Fruit fly (Drosophila melanogaster) whole organism, embryonic: ENCODE data around the gene CG42449.

Experiments
- Asciz ChIP-seq: fragments of 200-800 bp; sonication (Bioruptor generic); optimal IDR thresholded peaks from 2 replicates; lab custom pipeline; 2017; ENCODE audit warnings: missing biosample characterization, mild to moderate bottlenecking, missing genetic modification characterization, missing genetic modification reagents
- BtbVII ChIP-seq: fragments of 200-800 bp; sonication (Bioruptor generic); optimal IDR thresholded peaks from 3 replicates; lab custom pipeline; 2017; ENCODE audit warnings: missing biosample characterization, mild to moderate bottlenecking, missing genetic modification characterization
- CG10147 ChIP-seq: fragments of 200-800 bp; sonication (Bioruptor generic); optimal IDR thresholded peaks from 2 replicates; lab custom pipeline; 2019; ENCODE audit warnings: missing biosample characterization, mild to moderate bottlenecking, missing genetic modification characterization, moderate library complexity
- CG10654 ChIP-seq: fragments of 200-800 bp; sonication (Bioruptor generic); optimal IDR thresholded peaks from 2 replicates; lab custom pipeline; 2016; ENCODE audit warnings: missing biosample characterization, missing genetic modification characterization
- CG13296 ChIP-seq: fragments of 200-800 bp; sonication (Bioruptor generic); optimal IDR thresholded peaks from 3 replicates; lab custom pipeline; 2018; ENCODE audit warnings: missing biosample characterization, mild to moderate bottlenecking, missing genetic modification characterization
- CG13775 ChIP-seq: fragments of 200-800 bp; sonication (Bioruptor generic); optimal IDR thresholded peaks from 3 replicates; lab custom pipeline; 2017; ENCODE audit warnings: missing biosample characterization, mild to moderate bottlenecking, missing genetic modification characterization
- CG15601 ChIP-seq: fragments of 200-800 bp; sonication (Bioruptor generic); optimal IDR thresholded peaks from 3 replicates; lab custom pipeline; 2019; ENCODE audit warnings: missing biosample characterization, mild to moderate bottlenecking, missing genetic modification characterization, moderate library complexity
- CG2120 ChIP-seq: fragments of 200-800 bp; sonication (Bioruptor generic); optimal IDR thresholded peaks from 3 replicates; lab custom pipeline; 2016; ENCODE audit warnings: missing biosample characterization, missing genetic modification characterization
- CG2129 ChIP-seq: fragments of 200-800 bp; sonication (Bioruptor generic); IDR thresholded peaks from 2 replicates; pipeline ENCODE4 v1.3.6; 2022; ENCODE audit warnings: missing biosample characterization, missing genetic modification characterization; ENCODE audit not compliant: partially characterized antibody
- CG3065 ChIP-seq: fragments of 200-800 bp; sonication (Bioruptor generic); optimal IDR thresholded peaks from 2 replicates; lab custom pipeline; 2016; ENCODE audit warnings: missing biosample characterization, missing genetic modification characterization
- CG3281 ChIP-seq: fragments of 200-800 bp; sonication (Bioruptor generic); optimal IDR thresholded peaks from 3 replicates; lab custom pipeline; 2017; ENCODE audit warnings: missing biosample characterization, mild to moderate bottlenecking, missing genetic modification characterization
- CG4360 ChIP-seq: fragments of 200-800 bp; sonication (Bioruptor generic); IDR thresholded peaks from 2 replicates; pipeline ENCODE4 v1.3.6; 2022; ENCODE audit warnings: missing biosample characterization, missing genetic modification characterization
- CG6813 ChIP-seq: fragments of 200-800 bp; sonication (Bioruptor generic); optimal IDR thresholded peaks from 2 replicates; lab custom pipeline; 2017; ENCODE audit warnings: missing biosample characterization, missing genetic modification characterization, mild to moderate bottlenecking, moderate library complexity, missing genetic modification reagents
- CG7963 ChIP-seq: fragments of 200-800 bp; sonication (Bioruptor generic); IDR thresholded peaks from 3 replicates; pipeline ENCODE4 v1.3.6; 2022; ENCODE audit warnings: missing biosample characterization, missing genetic modification characterization; ENCODE audit not compliant: partially characterized antibody
- CG9797 ChIP-seq: fragments of 200-800 bp; sonication (Bioruptor generic); optimal IDR thresholded peaks from 3 replicates; lab custom pipeline; 2018; ENCODE audit warnings: missing biosample characterization, mild to moderate bottlenecking, missing genetic modification characterization
- CG9932 ChIP-seq: fragments of 200-800 bp; sonication (Bioruptor generic); IDR thresholded peaks from 2 replicates; pipeline ENCODE4 v1.3.6; 2022; ENCODE audit warnings: missing biosample characterization, missing genetic modification characterization
- D19A ChIP-seq: fragments of 200-800 bp; optimal IDR thresholded peaks from 3 replicates; lab custom pipeline; 2019; ENCODE audit warnings: missing biosample characterization, mild to moderate bottlenecking, missing genetic modification characterization, moderate library complexity
- Dref ChIP-seq: fragments of 200-800 bp; sonication (Bioruptor generic); IDR thresholded peaks from 2 replicates; pipeline ENCODE4 v1.3.6; 2022; ENCODE audit warnings: missing biosample characterization, missing genetic modification characterization
- ERR ChIP-seq: fragments of 200-800 bp; sonication (Bioruptor generic); optimal IDR thresholded peaks from 2 replicates; lab custom pipeline; 2016; ENCODE audit warnings: missing biosample characterization, missing genetic modification characterization
- Kr ChIP-seq: fragments of 200-800 bp; sonication (Bioruptor generic); optimal IDR thresholded peaks from 2 replicates; lab custom pipeline; 2017; ENCODE audit warnings: missing biosample characterization, mild to moderate bottlenecking, missing genetic modification characterization
- Lim3 ChIP-seq: fragments of 200-800 bp; sonication (Bioruptor generic); IDR thresholded peaks from 2 replicates; pipeline ENCODE4 v1.3.6; 2022; ENCODE audit warnings: missing biosample characterization, missing genetic modification characterization
- Lpt ChIP-seq: fragments of >200 bp; optimal IDR thresholded peaks from 2 replicates; lab custom pipeline; 2018; ENCODE audit warnings: missing biosample characterization, missing genetic modification characterization
- Mrtf ChIP-seq: fragments of 200-800 bp; sonication (Bioruptor generic); IDR thresholded peaks from 3 replicates; pipeline ENCODE4 v1.3.6; 2022; ENCODE audit warnings: missing biosample characterization, missing genetic modification characterization
- Myb ChIP-seq: fragments of 200-800 bp; sonication (Bioruptor generic); optimal IDR thresholded peaks from 2 replicates; lab custom pipeline; 2016; ENCODE audit warnings: missing biosample characterization, missing genetic modification characterization
- NC2β ChIP-seq: fragments of 200-800 bp; sonication (Bioruptor generic); optimal IDR thresholded peaks from 2 replicates; lab custom pipeline; 2016; ENCODE audit warnings: missing biosample characterization, missing genetic modification characterization
- Pdp1 ChIP-seq, 2 experiments: fragments of 200-800 bp; sonication (Bioruptor generic); optimal IDR thresholded peaks; 3 replicates each; lab custom pipeline; 2016; ENCODE audit warnings: missing biosample characterization in 2 of 2, missing genetic modification characterization in 2 of 2, mild to moderate bottlenecking in 1 of 2, moderate library complexity in 1 of 2
- Ptx1 ChIP-seq: fragments of 200-800 bp; sonication (Bioruptor generic); IDR thresholded peaks from 2 replicates; pipeline ENCODE4 v1.3.6; 2022; ENCODE audit warnings: missing biosample characterization, missing genetic modification characterization
- Sox100B ChIP-seq: fragments of 200-800 bp; sonication (Bioruptor generic); optimal IDR thresholded peaks from 3 replicates; lab custom pipeline; 2018; ENCODE audit warnings: missing biosample characterization, mild to moderate bottlenecking, missing genetic modification characterization
- Spps ChIP-seq: fragments of 200-800 bp; sonication (Bioruptor generic); optimal IDR thresholded peaks from 2 replicates; lab custom pipeline; 2018; ENCODE audit warnings: missing biosample characterization, mild to moderate bottlenecking, missing genetic modification characterization
- Taf1 ChIP-seq: fragments of 200-800 bp; sonication (Bioruptor generic); IDR thresholded peaks from 2 replicates; pipeline ENCODE4 v1.3.6; 2022; ENCODE audit warnings: missing biosample characterization, missing genetic modification characterization
- ap ChIP-seq: fragments of 200-800 bp; sonication (Bioruptor generic); IDR thresholded peaks from 2 replicates; pipeline ENCODE4 v1.3.6; 2022; ENCODE audit warnings: missing biosample characterization, missing genetic modification characterization
- bigmax ChIP-seq: fragments of 200-800 bp; sonication (Bioruptor generic); optimal IDR thresholded peaks from 2 replicates; lab custom pipeline; 2018; ENCODE audit warnings: missing biosample characterization, mild to moderate bottlenecking, missing genetic modification characterization
- eve ChIP-seq, 2 experiments: fragments of >200 bp; optimal IDR thresholded peaks; 2 replicates each; lab custom pipeline; 2017; ENCODE audit warnings: missing biosample characterization in 2 of 2, missing genetic modification characterization in 2 of 2
- fd102C ChIP-seq: fragments of 200-800 bp; sonication (Bioruptor generic); optimal IDR thresholded peaks from 2 replicates; lab custom pipeline; 2018; ENCODE audit warnings: missing biosample characterization, mild to moderate bottlenecking, missing genetic modification characterization, moderate library complexity
- fd64A ChIP-seq: fragments of 200-800 bp; sonication (Bioruptor generic); optimal IDR thresholded peaks from 3 replicates; lab custom pipeline; 2018; ENCODE audit warnings: missing biosample characterization, mild to moderate bottlenecking, missing genetic modification characterization
- fu2 ChIP-seq: fragments of 200-800 bp; sonication (Bioruptor generic); optimal IDR thresholded peaks from 2 replicates; lab custom pipeline; 2016; ENCODE audit warnings: missing biosample characterization, missing genetic modification characterization
- gem ChIP-seq: fragments of 200-800 bp; sonication (Bioruptor generic); optimal IDR thresholded peaks from 2 replicates; lab custom pipeline; 2019; ENCODE audit warnings: missing biosample characterization, mild to moderate bottlenecking, missing genetic modification characterization, moderate library complexity
- gsb ChIP-seq: fragments of 200-800 bp; sonication (Bioruptor generic); IDR thresholded peaks from 2 replicates; pipeline ENCODE4 v1.3.6; 2022; ENCODE audit warnings: missing biosample characterization, missing genetic modification characterization
- lbe ChIP-seq: fragments of 200-800 bp; sonication (Bioruptor generic); optimal IDR thresholded peaks from 2 replicates; lab custom pipeline; 2016; ENCODE audit warnings: missing biosample characterization, mild to moderate bottlenecking, missing genetic modification characterization
- lmd ChIP-seq: fragments of 200-800 bp; sonication (Bioruptor generic); IDR thresholded peaks from 2 replicates; pipeline ENCODE4 v1.3.6; 2022; ENCODE audit warnings: missing biosample characterization, missing genetic modification characterization
- mld ChIP-seq: fragments of 200-800 bp; sonication (Bioruptor generic); IDR thresholded peaks from 3 replicates; pipeline ENCODE4 v1.3.6; 2022; ENCODE audit warnings: missing biosample characterization, missing genetic modification characterization; ENCODE audit not compliant: partially characterized antibody
- otp ChIP-seq: fragments of 200-800 bp; sonication (Bioruptor generic); IDR thresholded peaks from 3 replicates; pipeline ENCODE4, ENCODE4 v1.3.6; 2022; ENCODE audit warnings: missing biosample characterization, missing genetic modification characterization
- prd ChIP-seq, 3 experiments: fragments of >200 bp in 2 of 3; fragments of 200-800 bp in 1 of 3; sonication (Bioruptor generic) in 1 of 3; optimal IDR thresholded peaks in 2 of 3; IDR thresholded peaks in 1 of 3; 2 replicates in 2 of 3; 3 replicates in 1 of 3; pipeline versions ENCODE4 v1.3.6 to Lab custom; 2017 to 2022; ENCODE audit warnings: missing biosample characterization in 1 of 3, missing genetic modification characterization in 1 of 3
- sc ChIP-seq, 3 experiments: fragments of >200 bp in 2 of 3; fragments of 200-800 bp in 1 of 3; sonication (Bioruptor generic) in 1 of 3; optimal IDR thresholded peaks; 2 replicates in 2 of 3; 3 replicates in 1 of 3; lab custom pipeline; 2017; ENCODE audit warnings: mild to moderate bottlenecking in 1 of 3, missing biosample characterization in 1 of 3, missing genetic modification characterization in 1 of 3, missing genetic modification reagents in 1 of 3
- slp2 ChIP-seq: fragments of 200-800 bp; sonication (Bioruptor generic); optimal IDR thresholded peaks from 2 replicates; lab custom pipeline; 2016; ENCODE audit warnings: missing biosample characterization, missing genetic modification characterization
- sqz ChIP-seq: fragments of 200-800 bp; sonication (Bioruptor generic); optimal IDR thresholded peaks from 3 replicates; lab custom pipeline; 2018; ENCODE audit warnings: missing biosample characterization, mild to moderate bottlenecking, missing genetic modification characterization
- tgo ChIP-seq: fragments of 200-800 bp; sonication (Bioruptor generic); IDR thresholded peaks from 3 replicates; pipeline ENCODE4 v1.3.6; 2022; ENCODE audit warnings: missing biosample characterization, missing genetic modification characterization
- tna ChIP-seq: fragments of 200-800 bp; sonication (Bioruptor generic); IDR thresholded peaks from 2 replicates; pipeline ENCODE4 v1.3.6; 2022; ENCODE audit warnings: missing biosample characterization, missing genetic modification characterization; ENCODE audit not compliant: partially characterized antibody
- trh ChIP-seq: fragments of 200-800 bp; sonication (Bioruptor generic); optimal IDR thresholded peaks from 2 replicates; lab custom pipeline; 2016; ENCODE audit warnings: missing biosample characterization, missing genetic modification characterization

Gene CG42449

DNA sequence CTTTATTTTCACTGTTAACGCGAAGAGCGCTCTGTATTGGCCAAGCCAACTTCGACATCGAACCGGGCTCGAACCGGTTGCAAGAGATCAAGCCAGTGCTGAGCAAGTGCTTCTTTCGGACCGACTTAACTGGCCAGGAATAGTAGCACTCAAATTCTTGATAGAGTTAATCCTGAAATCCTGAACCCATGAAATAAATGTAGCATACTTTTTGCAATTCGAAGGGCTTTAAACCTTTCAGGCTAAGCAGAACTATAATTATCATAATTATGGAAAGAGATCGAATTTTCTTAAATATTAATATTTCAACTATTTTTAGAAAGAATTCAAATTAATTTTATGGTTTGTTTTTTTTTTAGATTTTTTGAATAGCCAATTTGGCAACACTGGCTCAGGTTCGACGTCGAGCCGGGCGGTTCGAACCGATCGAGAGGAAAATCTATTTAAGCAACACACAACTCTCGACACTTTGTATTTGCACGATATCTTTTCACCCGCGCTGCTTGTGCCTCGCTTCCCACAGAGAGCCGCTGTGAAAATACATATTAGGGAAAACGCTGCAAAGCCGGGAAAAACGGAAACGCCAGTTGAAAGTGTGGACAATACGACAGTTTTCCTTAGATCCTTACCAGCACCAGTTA, 15.2 kb downstream of the CG42449 start, which contains the start of gene AdamTS-B (continued):
- peak in 1 of 2 experiments; percentile 69 for TF ChIP-seq eve (GFP tag; optimal IDR thresholded peaks at IDR 0.05; lab: Kevin White, UChicago)
- no peak for TF ChIP-seq trh (GFP tag; lab: Kevin White, UChicago)
- no peak for TF ChIP-seq CG9797 (GFP tag; lab: Kevin White, UChicago)
- TF ChIP-seq fd64A (GFP tag; lab: Kevin White, UChicago): no peak
- TF ChIP-seq slp2 (GFP tag; lab: Kevin White, UChicago): no peak
- no peak for TF ChIP-seq fd102C
- no peak for TF ChIP-seq Kr (GFP tag; lab: Kevin White, UChicago)
- TF ChIP-seq D19A: no peak
- no peak for TF ChIP-seq CG10654 (GFP tag; lab: Kevin White, UChicago)
- peak; percentile 48 for TF ChIP-seq CG3281 (GFP tag; lab: Kevin White, UChicago)
- no peak for TF ChIP-seq lmd (GFP tag; lab: Robert Waterston, UW)
- TF ChIP-seq ap (GFP tag; lab: Robert Waterston, UW): 0 out of 2 replicates have a peak, but pooled peaks have one; percentile 13
- no peak for TF ChIP-seq Lpt
- peak; percentile 55 for TF ChIP-seq CG13296 (GFP tag; lab: Kevin White, UChicago)
- TF ChIP-seq Lim3: no peak
- TF ChIP-seq CG10147: peak; percentile 47
- no peak for TF ChIP-seq otp
- TF ChIP-seq CG2129: no peak
- no peak for TF ChIP-seq gsb (GFP tag; lab: Robert Waterston, UW)
- no peak for TF ChIP-seq ERR (GFP tag; lab: Kevin White, UChicago)
- TF ChIP-seq Dref (GFP tag; lab: Robert Waterston, UW): no peak
- TF ChIP-seq sc (optimal IDR thresholded peaks at IDR 0.05; lab: Kevin White, UChicago): no peak
- TF ChIP-seq sc (GFP tag; optimal IDR thresholded peaks at IDR 0.05; lab: Kevin White, UChicago): no peak
- TF ChIP-seq Ptx1 (GFP tag; lab: Robert Waterston, UW): peak; percentile 56
- TF ChIP-seq Myb (GFP tag; lab: Kevin White, UChicago): no peak
- TF ChIP-seq CG7963 (GFP tag; lab: Robert Waterston, UW): no peak
- TF ChIP-seq tna (GFP tag; lab: Robert Waterston, UW): no peak
- no peak for TF ChIP-seq NC2β (GFP tag; lab: Kevin White, UChicago)
- TF ChIP-seq Spps: no peak
- TF ChIP-seq bigmax (GFP tag; lab: Kevin White, UChicago): no peak
- TF ChIP-seq CG9932: peak; percentile 63
- TF ChIP-seq fu2 (GFP tag; lab: Kevin White, UChicago): no peak
- TF ChIP-seq BtbVII (GFP tag; lab: Kevin White, UChicago): peak; percentile 28
- TF ChIP-seq lbe (GFP tag; lab: Kevin White, UChicago): peak; percentile 7
- TF ChIP-seq CG2120 (GFP tag; lab: Kevin White, UChicago): peak; percentile 43
- no peak for TF ChIP-seq CG6813 (GFP tag; lab: Kevin White, UChicago)
- no peak for TF ChIP-seq CG4360 (GFP tag; lab: Robert Waterston, UW)
- TF ChIP-seq Asciz (GFP tag; lab: Kevin White, UChicago): no peak
- peak; percentile 16 for TF ChIP-seq sqz
- no peak for TF ChIP-seq mld
- TF ChIP-seq CG3065: no peak
- peak; percentile 36; the same call in 1 of the 3 replicates for TF ChIP-seq Mrtf
- TF ChIP-seq prd (optimal IDR thresholded peaks at IDR 0.05; lab: Kevin White, UChicago): no peak
- peak; percentile 41; the same call in 1 of the 3 replicates for TF ChIP-seq prd (GFP tag; IDR thresholded peaks at IDR 0.05; lab: Robert Waterston, UW)
- peak; percentile 65; the same call in 2 of the 3 replicates for TF ChIP-seq tgo (GFP tag; lab: Robert Waterston, UW)
- TF ChIP-seq Sox100B (GFP tag; lab: Kevin White, UChicago): peak; percentile 58
- TF ChIP-seq Taf1 (GFP tag; lab: Robert Waterston, UW): no peak; the same call in 1 of the 2 replicates
- peak; percentile 11 to 21 for TF ChIP-seq Pdp1 (GFP tag; optimal IDR thresholded peaks at IDR 0.05; lab: Kevin White, UChicago)
- TF ChIP-seq gem (tag; lab: Kevin White, UChicago): peak; percentile 69
- TF ChIP-seq CG15601 (tag; lab: Kevin White, UChicago): peak; percentile 6
- peak; percentile 7 for TF ChIP-seq CG13775
